Worm (Caenorhabditis elegans): ENCODE results near the gene pqn-90.

DNA sequence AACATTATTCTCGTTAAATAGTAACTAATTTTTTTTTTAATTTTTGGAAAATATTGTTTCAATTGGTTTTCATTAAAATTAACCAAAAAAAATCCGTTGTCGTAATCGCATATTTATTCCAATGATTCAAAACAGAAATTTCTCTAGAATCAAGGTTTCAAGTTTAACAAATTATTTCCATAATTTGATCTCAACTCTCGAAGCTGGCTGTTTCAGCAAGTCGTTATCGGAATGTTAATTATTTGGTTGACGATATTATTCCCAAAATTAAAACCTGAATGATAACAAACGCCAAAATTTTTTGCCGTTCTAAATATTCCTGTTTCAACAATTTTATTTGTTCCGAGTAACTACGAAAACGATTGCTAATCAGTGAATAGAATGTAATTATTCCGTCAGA is 9.0 kb upstream of the pqn-90 start:
- TF ChIP-seq ceh-79 (tag; optimal IDR thresholded peaks at IDR 0.05) = no peak
- TF ChIP-seq aptf-2 (GFP tag; conservative IDR thresholded peaks at IDR 0.05) = no peak
- no peak for TF ChIP-seq hsf-1 (GFP tag; IDR thresholded peaks at IDR 0.05)
- no peak for TF ChIP-seq snpc-1.1 (tag; optimal IDR thresholded peaks at IDR 0.05; ENCODE audit: insufficient read depth)
- TF ChIP-seq nhr-120 (GFP tag; IDR thresholded peaks at IDR 0.05) = no peak
- no peak for TF ChIP-seq ama-1 (optimal IDR thresholded peaks at IDR 0.05)
- no peak for TF ChIP-seq ama-1 (GFP tag; optimal IDR thresholded peaks at IDR 0.05)
- no peak for TF ChIP-seq F33H1.4 (GFP tag; IDR thresholded peaks at IDR 0.05)
- TF ChIP-seq mel-28 (tag; optimal IDR thresholded peaks at IDR 0.05; ENCODE audit: borderline replicate concordance) = no peak
- no peak for TF ChIP-seq ztf-28 (GFP tag; IDR thresholded peaks at IDR 0.05)
- TF ChIP-seq xnd-1 (tag; optimal IDR thresholded peaks at IDR 0.05) = no peak
- no peak for TF ChIP-seq F52B5.7 (tag; optimal IDR thresholded peaks at IDR 0.05)
